Worm (Caenorhabditis elegans): ENCODE measurements around the gene C50C3.12.

- TF ChIP-seq K09A11.1 (tag; optimal IDR thresholded peaks at IDR 0.05; ENCODE audit: insufficient read depth) = no peak
- TF ChIP-seq lin-11 (tag; optimal IDR thresholded peaks at IDR 0.05) = no peak
- no peak for TF ChIP-seq dve-1 (tag; optimal IDR thresholded peaks at IDR 0.05)
- no peak for TF ChIP-seq ama-1 (optimal IDR thresholded peaks at IDR 0.05)
- TF ChIP-seq F13H6.1 (tag; optimal IDR thresholded peaks at IDR 0.05) = no peak
- no peak for TF ChIP-seq pha-4 (tag; optimal IDR thresholded peaks at IDR 0.05)
- TF ChIP-seq sdc-2 (tag; optimal IDR thresholded peaks at IDR 0.05) = no peak
- TF ChIP-seq elt-2 (tag; optimal IDR thresholded peaks at IDR 0.05) = no peak
- TF ChIP-seq ceh-2 (tag; optimal IDR thresholded peaks at IDR 0.05) = no peak
- no peak for TF ChIP-seq ceh-45 (GFP tag; IDR thresholded peaks at IDR 0.05)
- TF ChIP-seq hlh-15 (tag; optimal IDR thresholded peaks at IDR 0.05) = no peak
- TF ChIP-seq hlh-8 (tag; optimal IDR thresholded peaks at IDR 0.05) = no peak
- TF ChIP-seq fkh-10 (GFP tag; optimal IDR thresholded peaks at IDR 0.05) = no peak
- TF ChIP-seq ceh-48 (tag; optimal IDR thresholded peaks at IDR 0.05) = no peak
These were observed 15.3 kb downstream of the C50C3.12 start, which contains the start of gene C50C3.1 for ce11 chrIII:8191695-8192094.

Measured in whole organism, late embryonic.